Fruit fly (Drosophila melanogaster): ENCODE results near the gene ZC3H3.
A peak's percentile ranks its signal among the peaks of the same experiment; 100 is the strongest.

ZC3H3 gene

dm6 chr3L:8547104-8547523, 37.6 kb upstream of the ZC3H3 start (continued):
- peak; percentile 85 for TF ChIP-seq CG11504 (tag; optimal IDR thresholded peaks at IDR 0.05)
- peak; percentile 80 for TF ChIP-seq CG4424 (GFP tag; optimal IDR thresholded peaks at IDR 0.05)
- TF ChIP-seq Fer2 (tag; optimal IDR thresholded peaks at IDR 0.05) = peak; percentile 80
- TF ChIP-seq Gsc (GFP tag; IDR thresholded peaks at IDR 0.05) = no peak
- peak; percentile 60 for TF ChIP-seq twi (tag; optimal IDR thresholded peaks at IDR 0.05)
- TF ChIP-seq pfk (GFP tag; optimal IDR thresholded peaks at IDR 0.05) = no peak
- TF ChIP-seq CG10959 (GFP tag; IDR thresholded peaks at IDR 0.05) = 0 out of 2 replicates have a peak, but pooled peaks have one; percentile 27
- TF ChIP-seq hkb (optimal IDR thresholded peaks at IDR 0.05) = no peak
- TF ChIP-seq hkb (GFP tag; IDR thresholded peaks at IDR 0.05) = peak; percentile 80
- TF ChIP-seq CG7928 (GFP tag; optimal IDR thresholded peaks at IDR 0.05) = peak; percentile 71
- no peak for TF ChIP-seq usp (GFP tag; optimal IDR thresholded peaks at IDR 0.05)
- TF ChIP-seq sens (GFP tag) = peak; percentile 94
- peak; percentile 58 for TF ChIP-seq ERR (GFP tag; optimal IDR thresholded peaks at IDR 0.05)
- peak; percentile 44 for TF ChIP-seq CG33213 (GFP tag; optimal IDR thresholded peaks at IDR 0.05)
- TF ChIP-seq zen (tag; optimal IDR thresholded peaks at IDR 0.05) = peak; percentile 67
- peak; percentile 80 for TF ChIP-seq CG16815 (GFP tag; optimal IDR thresholded peaks at IDR 0.05)
- TF ChIP-seq Fer1 (GFP tag; optimal IDR thresholded peaks at IDR 0.05) = peak; percentile 91
- no peak for TF ChIP-seq br (optimal IDR thresholded peaks at IDR 0.05)
- TF ChIP-seq CG13775 (GFP tag; optimal IDR thresholded peaks at IDR 0.05) = peak; percentile 81
- peak; percentile 78 for TF ChIP-seq ttk (GFP tag; IDR thresholded peaks at IDR 0.05)
- TF ChIP-seq Ada2b (GFP tag; IDR thresholded peaks at IDR 0.05) = peak; percentile 60
- peak; percentile 90 for TF ChIP-seq Sox102F (GFP tag; optimal IDR thresholded peaks at IDR 0.05)
- TF ChIP-seq scrt (GFP tag; optimal IDR thresholded peaks at IDR 0.05) = peak; percentile 79
- peak; percentile 82 for TF ChIP-seq CG11456 (GFP tag; IDR thresholded peaks at IDR 0.05)
- TF ChIP-seq BEAF-32 (GFP tag; optimal IDR thresholded peaks at IDR 0.05) = peak; percentile 2
- no peak for TF ChIP-seq CG17186 (GFP tag; optimal IDR thresholded peaks at IDR 0.05)
- peak; percentile 82 for TF ChIP-seq CG11723 (GFP tag; optimal IDR thresholded peaks at IDR 0.05)
- peak; percentile 40 for TF ChIP-seq CTCF (GFP tag; optimal IDR thresholded peaks at IDR 0.05)
- TF ChIP-seq CG1233 (GFP tag; optimal IDR thresholded peaks at IDR 0.05) = peak; percentile 88
- peak; percentile 76 for TF ChIP-seq Taf1 (GFP tag; IDR thresholded peaks at IDR 0.05)
- TF ChIP-seq pan (optimal IDR thresholded peaks at IDR 0.05) = no peak
- TF ChIP-seq pan (GFP tag; optimal IDR thresholded peaks at IDR 0.05 in 1 of 2, IDR thresholded peaks at IDR 0.05 in 1 of 2) = peak in 1 of 2 experiments; percentile 87
- TF ChIP-seq CG4617 (GFP tag; optimal IDR thresholded peaks at IDR 0.05; ENCODE audit: borderline replicate concordance) = peak; percentile 41
- TF ChIP-seq CG10654 (GFP tag; optimal IDR thresholded peaks at IDR 0.05) = peak; percentile 79
- TF ChIP-seq sqz (GFP tag; optimal IDR thresholded peaks at IDR 0.05) = peak; percentile 79
- TF ChIP-seq Ets97D (GFP tag; optimal IDR thresholded peaks at IDR 0.05) = peak; percentile 50
- TF ChIP-seq CG8359 (GFP tag; optimal IDR thresholded peaks at IDR 0.05; ENCODE audit: borderline replicate concordance) = peak; percentile 73
- peak in 1 of 2 experiments; percentile 37 for TF ChIP-seq Hr78 (GFP tag; optimal IDR thresholded peaks at IDR 0.05)
- TF ChIP-seq CG12104 (GFP tag; optimal IDR thresholded peaks at IDR 0.05) = peak; percentile 82
- TF ChIP-seq eve (GFP tag; optimal IDR thresholded peaks at IDR 0.05) = peak in 1 of 2 experiments; percentile 89
- TF ChIP-seq ase (GFP tag; IDR thresholded peaks at IDR 0.05) = peak; percentile 74
- TF ChIP-seq dpn (GFP tag; optimal IDR thresholded peaks at IDR 0.05) = peak; percentile 77 to 86
- peak; percentile 79 for TF ChIP-seq klu (GFP tag; IDR thresholded peaks at IDR 0.05)
- TF ChIP-seq CG18764 (GFP tag; optimal IDR thresholded peaks at IDR 0.05) = peak; percentile 58
- TF ChIP-seq NK7.1 (GFP tag; optimal IDR thresholded peaks at IDR 0.05) = peak; percentile 28
- 0 out of 2 replicates have a peak, but pooled peaks have one; percentile 39 for TF ChIP-seq peb (GFP tag; IDR thresholded peaks at IDR 0.05)
- TF ChIP-seq kni (GFP tag; optimal IDR thresholded peaks at IDR 0.05) = no peak
- peak; percentile 41 for TF ChIP-seq CG9876 (GFP tag; optimal IDR thresholded peaks at IDR 0.05)
- TF ChIP-seq CG6689 (GFP tag; IDR thresholded peaks at IDR 0.05) = peak; percentile 78
- peak; percentile 72 for TF ChIP-seq trh (GFP tag; optimal IDR thresholded peaks at IDR 0.05)
- TF ChIP-seq CG6254 (GFP tag; optimal IDR thresholded peaks at IDR 0.05) = peak; percentile 79
- peak; percentile 66 for TF ChIP-seq rib (GFP tag; IDR thresholded peaks at IDR 0.05)
